Worm (Caenorhabditis elegans) whole organism, mixed stage, embryonic: ENCODE measurements around the gene mdt-29.

Experiments used
- blmp-1 ChIP-seq: fragments of 150-350 bp; optimal IDR thresholded peaks from 2 replicates; lab custom pipeline; 2014; ENCODE audit warnings: missing biosample characterization, missing genetic modification characterization
- ceh-83 ChIP-seq: fragments of 200-800 bp; sonication (Bioruptor generic); optimal IDR thresholded peaks from 2 replicates; lab custom pipeline; 2018; ENCODE audit warnings: mild to moderate bottlenecking, missing genetic modification characterization, missing compliant biosample characterization
- elt-3 ChIP-seq: fragments of 150-350 bp; optimal IDR thresholded peaks from 2 replicates; lab custom pipeline; 2014; ENCODE audit warnings: missing biosample characterization, missing genetic modification characterization
- flh-1 ChIP-seq: fragments of 200-800 bp; sonication (Bioruptor generic); optimal IDR thresholded peaks from 2 replicates; lab custom pipeline; 2018; ENCODE audit warnings: mild to moderate bottlenecking, missing genetic modification characterization, moderate library complexity, missing compliant biosample characterization
- lin-13 ChIP-seq: fragments of 150-350 bp; optimal IDR thresholded peaks from 2 replicates; lab custom pipeline; 2014; ENCODE audit warnings: missing biosample characterization, missing genetic modification characterization
- mep-1 ChIP-seq: fragments of 150-350 bp; optimal IDR thresholded peaks from 2 replicates; lab custom pipeline; 2017; ENCODE audit warnings: missing biosample characterization, missing genetic modification reagents, missing genetic modification characterization, inconsistent platforms
- nhr-237 ChIP-seq: fragments of 150-350 bp; optimal IDR thresholded peaks from 2 replicates; lab custom pipeline; 2014; ENCODE audit warnings: missing biosample characterization, missing genetic modification characterization
- nhr-28 ChIP-seq: fragments of 150-350 bp; optimal IDR thresholded peaks from 2 replicates; lab custom pipeline; 2014; ENCODE audit warnings: missing biosample characterization, missing genetic modification characterization
- nhr-76 ChIP-seq: sonication (generic microtip); optimal IDR thresholded peaks from 2 replicates; lab custom pipeline; 2017; ENCODE audit warnings: missing biosample characterization, missing genetic modification characterization
- snpc-4 ChIP-seq: fragments of 150-350 bp; optimal IDR thresholded peaks from 2 replicates; lab custom pipeline; 2014; ENCODE audit warnings: missing biosample characterization, missing genetic modification characterization
- sptf-1 ChIP-seq: sonication (generic microtip); optimal IDR thresholded peaks from 2 replicates; lab custom pipeline; 2017; ENCODE audit warnings: mild to moderate bottlenecking, missing genetic modification characterization, moderate library complexity, missing compliant biosample characterization
- unc-62 ChIP-seq: fragments of 150-350 bp; optimal IDR thresholded peaks from 2 replicates; lab custom pipeline; 2014; ENCODE audit warnings: missing biosample characterization, missing genetic modification reagents, missing genetic modification characterization
- zip-8 ChIP-seq: fragments of 150-350 bp; optimal IDR thresholded peaks from 2 replicates; lab custom pipeline; 2014; ENCODE audit warnings: missing biosample characterization, missing genetic modification characterization
- ztf-11 ChIP-seq: fragments of 150-350 bp; optimal IDR thresholded peaks from 2 replicates; lab custom pipeline; 2014; ENCODE audit warnings: missing biosample characterization, missing genetic modification characterization

- TF ChIP-seq snpc-4 (tag; lab: Kevin White, UChicago) (no peak), elt-3 (tag; lab: Kevin White, UChicago) (no peak), nhr-28 (tag; lab: Kevin White, UChicago) (no peak), blmp-1 (tag; lab: Kevin White, UChicago) (no peak), unc-62 (no peak), mep-1 (tag; lab: Kevin White, UChicago) (peak; percentile 49), flh-1 (no peak), nhr-237 (tag; lab: Kevin White, UChicago) (peak; percentile 2), nhr-76 (tag; lab: Kevin White, UChicago) (no peak), ceh-83 (GFP tag; lab: Kevin White, UChicago) (no peak), sptf-1 (peak; percentile 12), ztf-11 (no peak), zip-8 (tag; lab: Kevin White, UChicago) (no peak), lin-13 (tag; lab: Kevin White, UChicago) (peak; percentile 48)
Observed at ce11 chrIII:13771145-13771544, 1.8 kb upstream of the mdt-29 start, which contains the start of the genes cyk-4 and pdr-1.
